Fruit fly (Drosophila melanogaster) whole organism, embryonic: Measurements from ENCODE around the gene RtcB.

Source experiments
- Ada2b ChIP-seq: fragments of 200-800 bp; sonication (Bioruptor generic); IDR thresholded peaks from 2 replicates; pipeline ENCODE4 v1.3.6; 2022; ENCODE audit warnings: missing biosample characterization, missing genetic modification characterization
- CG10147 ChIP-seq: fragments of 200-800 bp; sonication (Bioruptor generic); optimal IDR thresholded peaks from 2 replicates; lab custom pipeline; 2019; ENCODE audit warnings: missing biosample characterization, mild to moderate bottlenecking, missing genetic modification characterization, moderate library complexity
- CG10431 ChIP-seq: fragments of 200-800 bp; sonication (Bioruptor generic); optimal IDR thresholded peaks from 3 replicates; lab custom pipeline; 2018; ENCODE audit warnings: missing biosample characterization, mild to moderate bottlenecking, missing genetic modification characterization
- CG10462 ChIP-seq: fragments of 200-800 bp; sonication (Bioruptor generic); optimal IDR thresholded peaks from 2 replicates; lab custom pipeline; 2016; ENCODE audit warnings: missing biosample characterization, missing genetic modification characterization
- CG11695 ChIP-seq: fragments of 200-800 bp; sonication (Bioruptor generic); IDR thresholded peaks from 3 replicates; pipeline ENCODE4 v1.3.6; 2022; ENCODE audit warnings: missing biosample characterization, missing genetic modification characterization
- CG12071 ChIP-seq: fragments of 200-800 bp; sonication (Bioruptor generic); optimal IDR thresholded peaks from 3 replicates; lab custom pipeline; 2018; ENCODE audit warnings: missing biosample characterization, mild to moderate bottlenecking, missing genetic modification characterization
- CG12155 ChIP-seq: fragments of 200-800 bp; sonication (Bioruptor generic); optimal IDR thresholded peaks from 3 replicates; lab custom pipeline; 2016; ENCODE audit warnings: missing biosample characterization, missing genetic modification characterization
- CG13287 ChIP-seq: fragments of 200-800 bp; sonication (Bioruptor generic); IDR thresholded peaks from 2 replicates; pipeline ENCODE4 v1.3.6; 2022; ENCODE audit warnings: missing biosample characterization, missing genetic modification characterization; ENCODE audit not compliant: partially characterized antibody
- CG1529 ChIP-seq: fragments of 200-800 bp; sonication (Bioruptor generic); optimal IDR thresholded peaks from 3 replicates; lab custom pipeline; 2018; ENCODE audit warnings: missing biosample characterization, missing genetic modification characterization
- CG16815 ChIP-seq: fragments of 200-800 bp; sonication (Bioruptor generic); optimal IDR thresholded peaks from 3 replicates; lab custom pipeline; 2017; ENCODE audit warnings: missing biosample characterization, mild to moderate bottlenecking, missing genetic modification characterization
- CG16863 ChIP-seq: fragments of 200-800 bp; sonication (Bioruptor generic); optimal IDR thresholded peaks from 3 replicates; lab custom pipeline; 2016; ENCODE audit warnings: missing biosample characterization, missing genetic modification characterization
- CG17186 ChIP-seq: fragments of 200-800 bp; sonication (Bioruptor generic); optimal IDR thresholded peaks from 3 replicates; lab custom pipeline; 2017; ENCODE audit warnings: missing biosample characterization, missing genetic modification reagents, missing genetic modification characterization
- CG2678 ChIP-seq: fragments of 200-800 bp; sonication (Bioruptor generic); optimal IDR thresholded peaks from 3 replicates; lab custom pipeline; 2019; ENCODE audit warnings: missing biosample characterization, mild to moderate bottlenecking, missing genetic modification characterization, moderate library complexity
- CG3163 ChIP-seq: fragments of 200-800 bp; sonication (Bioruptor generic); optimal IDR thresholded peaks from 3 replicates; lab custom pipeline; 2016; ENCODE audit warnings: missing biosample characterization, missing genetic modification characterization
- CG33557 ChIP-seq: fragments of 200-800 bp; sonication (Bioruptor generic); optimal IDR thresholded peaks from 2 replicates; lab custom pipeline; 2019; ENCODE audit warnings: missing biosample characterization, mild to moderate bottlenecking, missing genetic modification characterization, moderate library complexity
- CG3847 ChIP-seq: fragments of 200-800 bp; sonication (Bioruptor generic); IDR thresholded peaks from 2 replicates; pipeline ENCODE4 v1.3.6; 2022; ENCODE audit warnings: missing biosample characterization, missing genetic modification characterization
- CG4730 ChIP-seq: fragments of 200-800 bp; sonication (Bioruptor generic); IDR thresholded peaks from 2 replicates; pipeline ENCODE4 v1.3.6; 2022; ENCODE audit warnings: missing biosample characterization, missing genetic modification characterization
- CG5245 ChIP-seq: fragments of 200-800 bp; sonication (Bioruptor generic); optimal IDR thresholded peaks from 3 replicates; lab custom pipeline; 2016; ENCODE audit warnings: missing biosample characterization, missing genetic modification characterization
- CG6254 ChIP-seq: fragments of 200-800 bp; sonication (Bioruptor generic); optimal IDR thresholded peaks from 3 replicates; lab custom pipeline; 2017; ENCODE audit warnings: mild to moderate bottlenecking, missing biosample characterization, missing genetic modification reagents, missing genetic modification characterization
- CG6689 ChIP-seq: fragments of 200-800 bp; sonication (Bioruptor generic); IDR thresholded peaks from 2 replicates; pipeline ENCODE4 v1.3.6; 2022; ENCODE audit warnings: missing biosample characterization, missing genetic modification characterization
- CG7839 ChIP-seq: fragments of 200-800 bp; sonication (Bioruptor generic); optimal IDR thresholded peaks from 3 replicates; lab custom pipeline; 2018; ENCODE audit warnings: missing biosample characterization, mild to moderate bottlenecking, missing genetic modification characterization, moderate library complexity
- CG8765 ChIP-seq: fragments of 200-800 bp; sonication (Bioruptor generic); IDR thresholded peaks from 2 replicates; pipeline ENCODE4 v1.3.6; 2022; ENCODE audit warnings: missing biosample characterization, missing genetic modification characterization
- CkIIα-i1 ChIP-seq: fragments of 200-800 bp; sonication (Bioruptor generic); IDR thresholded peaks from 2 replicates; pipeline ENCODE4 v1.3.6; 2022; ENCODE audit warnings: missing biosample characterization, missing genetic modification characterization
- Dad ChIP-seq: fragments of 200-800 bp; sonication (Bioruptor generic); optimal IDR thresholded peaks from 3 replicates; lab custom pipeline; 2016; ENCODE audit warnings: missing biosample characterization, missing genetic modification characterization
- Dip2 ChIP-seq: fragments of 200-800 bp; sonication (Bioruptor generic); IDR thresholded peaks from 2 replicates; pipeline ENCODE4 v1.3.6; 2022; ENCODE audit warnings: missing biosample characterization, missing genetic modification characterization
- Dll ChIP-seq: fragments of 200-800 bp; sonication (Bioruptor generic); IDR thresholded peaks from 4 replicates; pipeline ENCODE4 v1.3.6; 2022; ENCODE audit warnings: missing biosample characterization, missing genetic modification characterization; ENCODE audit not compliant: partially characterized antibody
- Dref ChIP-seq: fragments of 200-800 bp; sonication (Bioruptor generic); IDR thresholded peaks from 2 replicates; pipeline ENCODE4 v1.3.6; 2022; ENCODE audit warnings: missing biosample characterization, missing genetic modification characterization
- E2f1 ChIP-seq: fragments of 200-800 bp; sonication (Bioruptor generic); IDR thresholded peaks from 2 replicates; pipeline ENCODE4 v1.3.6; 2022; ENCODE audit warnings: missing biosample characterization, missing genetic modification characterization
- E2f2 ChIP-seq: fragments of 200-800 bp; sonication (Bioruptor generic); IDR thresholded peaks from 2 replicates; pipeline ENCODE4 v1.3.6; 2022; ENCODE audit warnings: missing biosample characterization, missing genetic modification characterization
- Gsc ChIP-seq: fragments of 200-800 bp; sonication (Bioruptor generic); IDR thresholded peaks from 2 replicates; pipeline ENCODE4 v1.3.6; 2022; ENCODE audit warnings: missing biosample characterization, missing genetic modification characterization
- HLHmδ ChIP-seq: fragments of 200-800 bp; sonication (Bioruptor generic); optimal IDR thresholded peaks from 2 replicates; lab custom pipeline; 2018; ENCODE audit warnings: missing biosample characterization, mild to moderate bottlenecking, missing genetic modification characterization, moderate library complexity
- HmgZ ChIP-seq: fragments of 200-800 bp; sonication (Bioruptor generic); optimal IDR thresholded peaks from 2 replicates; lab custom pipeline; 2018; ENCODE audit warnings: missing biosample characterization, mild to moderate bottlenecking, missing genetic modification characterization
- Jarid2 ChIP-seq: fragments of 200-800 bp; sonication (Bioruptor generic); optimal IDR thresholded peaks from 3 replicates; lab custom pipeline; 2017; ENCODE audit warnings: mild to moderate bottlenecking, missing biosample characterization, missing genetic modification reagents, missing genetic modification characterization
- Myb ChIP-seq: fragments of 200-800 bp; sonication (Bioruptor generic); optimal IDR thresholded peaks from 2 replicates; lab custom pipeline; 2016; ENCODE audit warnings: missing biosample characterization, missing genetic modification characterization
- NC2α ChIP-seq: fragments of 200-800 bp; sonication (Bioruptor generic); optimal IDR thresholded peaks from 2 replicates; lab custom pipeline; 2016; ENCODE audit warnings: missing biosample characterization, missing genetic modification characterization
- NK7.1 ChIP-seq: fragments of 200-800 bp; sonication (Bioruptor generic); optimal IDR thresholded peaks from 3 replicates; lab custom pipeline; 2016; ENCODE audit warnings: missing biosample characterization, missing genetic modification characterization
- Side ChIP-seq: fragments of 200-800 bp; sonication (Bioruptor generic); optimal IDR thresholded peaks from 2 replicates; lab custom pipeline; 2016; ENCODE audit warnings: missing biosample characterization, missing genetic modification characterization
- Spps ChIP-seq: fragments of 200-800 bp; sonication (Bioruptor generic); optimal IDR thresholded peaks from 2 replicates; lab custom pipeline; 2018; ENCODE audit warnings: missing biosample characterization, mild to moderate bottlenecking, missing genetic modification characterization
- Xbp1 ChIP-seq: fragments of 200-800 bp; sonication (Bioruptor generic); optimal IDR thresholded peaks from 3 replicates; lab custom pipeline; 2016; ENCODE audit warnings: missing biosample characterization, mild to moderate bottlenecking, missing genetic modification characterization
- bigmax ChIP-seq: fragments of 200-800 bp; sonication (Bioruptor generic); optimal IDR thresholded peaks from 2 replicates; lab custom pipeline; 2018; ENCODE audit warnings: missing biosample characterization, mild to moderate bottlenecking, missing genetic modification characterization
- btn ChIP-seq: fragments of 200-800 bp; sonication (Bioruptor generic); optimal IDR thresholded peaks from 2 replicates; lab custom pipeline; 2016; ENCODE audit warnings: missing biosample characterization, missing genetic modification characterization
- cwo ChIP-seq: fragments of 200-800 bp; sonication (Bioruptor generic); optimal IDR thresholded peaks from 3 replicates; lab custom pipeline; 2017; ENCODE audit warnings: missing biosample characterization, missing genetic modification characterization, mild to moderate bottlenecking, moderate library complexity, missing genetic modification reagents
- dimm ChIP-seq: fragments of 200-800 bp; sonication (Bioruptor generic); IDR thresholded peaks from 2 replicates; pipeline ENCODE4 v1.3.6; 2022; ENCODE audit warnings: missing biosample characterization, missing genetic modification characterization
- eyg ChIP-seq: fragments of 200-800 bp; sonication (Bioruptor generic); optimal IDR thresholded peaks from 3 replicates; lab custom pipeline; 2016; ENCODE audit warnings: missing biosample characterization, missing genetic modification characterization
- fd102C ChIP-seq: fragments of 200-800 bp; sonication (Bioruptor generic); optimal IDR thresholded peaks from 2 replicates; lab custom pipeline; 2018; ENCODE audit warnings: missing biosample characterization, mild to moderate bottlenecking, missing genetic modification characterization, moderate library complexity
- jigr1 ChIP-seq: fragments of 200-800 bp; sonication (Bioruptor generic); IDR thresholded peaks from 3 replicates; pipeline ENCODE4 v1.3.6; 2022; ENCODE audit warnings: missing biosample characterization, missing genetic modification characterization
- jumu ChIP-seq: fragments of 200-800 bp; sonication (Bioruptor generic); optimal IDR thresholded peaks from 3 replicates; lab custom pipeline; 2016; ENCODE audit warnings: missing biosample characterization, missing genetic modification characterization
- lola ChIP-seq, 3 experiments: fragments of >200 bp in 2 of 3; fragments of 200-800 bp in 1 of 3; sonication (Bioruptor generic) in 1 of 3; optimal IDR thresholded peaks; 2 replicates each; lab custom pipeline; 2017 to 2019; ENCODE audit warnings: missing biosample characterization in 3 of 3, missing genetic modification characterization in 3 of 3, mild to moderate bottlenecking in 1 of 3, moderate library complexity in 1 of 3
- run ChIP-seq: fragments of 200-800 bp; sonication (Bioruptor generic); optimal IDR thresholded peaks from 3 replicates; lab custom pipeline; 2018; ENCODE audit warnings: missing biosample characterization, mild to moderate bottlenecking, missing genetic modification characterization
- salm ChIP-seq: fragments of 200-800 bp; sonication (Bioruptor generic); optimal IDR thresholded peaks from 2 replicates; lab custom pipeline; 2018; ENCODE audit warnings: missing biosample characterization, mild to moderate bottlenecking, missing genetic modification characterization
- tgo ChIP-seq: fragments of 200-800 bp; sonication (Bioruptor generic); IDR thresholded peaks from 3 replicates; pipeline ENCODE4 v1.3.6; 2022; ENCODE audit warnings: missing biosample characterization, missing genetic modification characterization
- usp ChIP-seq: fragments of >200 bp; optimal IDR thresholded peaks from 2 replicates; lab custom pipeline; 2017; ENCODE audit warnings: missing biosample characterization, missing genetic modification characterization

RtcB gene

dm6 chr2L:19426330-19426781 lies 4.1 kb upstream of the RtcB start, which contains the start of gene Pax (continued):
- TF ChIP-seq CG3163 (GFP tag; lab: Kevin White, UChicago) = no peak
- no peak for TF ChIP-seq Jarid2 (GFP tag; lab: Kevin White, UChicago)
- no peak for TF ChIP-seq CG7839 (tag; lab: Kevin White, UChicago)
- TF ChIP-seq fd102C (GFP tag; lab: Kevin White, UChicago) = no peak
- no peak for TF ChIP-seq E2f1
- TF ChIP-seq CG17186 (GFP tag; lab: Kevin White, UChicago) = peak; percentile 27
- no peak for TF ChIP-seq run
- peak; percentile 98 for TF ChIP-seq CG13287
- no peak for TF ChIP-seq CG6689 (GFP tag; lab: Robert Waterston, UW)
- TF ChIP-seq CG6254 = no peak
- no peak for TF ChIP-seq CG1529 (GFP tag; lab: Kevin White, UChicago)
- TF ChIP-seq Side (GFP tag; lab: Kevin White, UChicago) = no peak
- TF ChIP-seq dimm = no peak
- no peak for TF ChIP-seq Gsc (GFP tag; lab: Robert Waterston, UW)
- no peak for TF ChIP-seq btn
- no peak for TF ChIP-seq CG16815
- TF ChIP-seq HLHmδ (GFP tag; lab: Kevin White, UChicago) = no peak
- TF ChIP-seq Xbp1 (GFP tag; lab: Kevin White, UChicago) = no peak
- TF ChIP-seq CG3847 (GFP tag; lab: Robert Waterston, UW) = no peak
- no peak for TF ChIP-seq NC2α (GFP tag; lab: Kevin White, UChicago)
- TF ChIP-seq CG12155 (GFP tag; lab: Kevin White, UChicago) = no peak
- no peak for TF ChIP-seq jumu (GFP tag; lab: Kevin White, UChicago)
- TF ChIP-seq E2f2 = peak; percentile 76
- TF ChIP-seq Spps (tag; lab: Kevin White, UChicago) = no peak
- TF ChIP-seq CG8765 = no peak
- TF ChIP-seq lola (GFP tag; optimal IDR thresholded peaks at IDR 0.05; lab: Kevin White, UChicago) = no peak
- TF ChIP-seq CG11695 (GFP tag; lab: Robert Waterston, UW) = no peak
- TF ChIP-seq Myb (GFP tag; lab: Kevin White, UChicago) = peak; percentile 96
- no peak for TF ChIP-seq CG5245
- no peak for TF ChIP-seq salm (tag; lab: Kevin White, UChicago)
- TF ChIP-seq bigmax (GFP tag; lab: Kevin White, UChicago) = no peak
- TF ChIP-seq CG16863 (GFP tag; lab: Kevin White, UChicago) = no peak
- peak; percentile 99 for TF ChIP-seq Dll
- TF ChIP-seq eyg (GFP tag; lab: Kevin White, UChicago) = no peak
- no peak for TF ChIP-seq tgo (GFP tag; lab: Robert Waterston, UW)
- no peak for TF ChIP-seq CG10462 (GFP tag; lab: Kevin White, UChicago)
- no peak for TF ChIP-seq CG10147 (GFP tag; lab: Kevin White, UChicago)
- TF ChIP-seq Dad = no peak
- TF ChIP-seq usp (GFP tag; lab: Kevin White, UChicago) = no peak
- TF ChIP-seq Ada2b = no peak
- no peak for TF ChIP-seq CG10431 (GFP tag; lab: Kevin White, UChicago)
- TF ChIP-seq CG2678 (tag; lab: Kevin White, UChicago) = no peak
- no peak for TF ChIP-seq cwo
- peak; percentile 44 for TF ChIP-seq HmgZ (tag; lab: Kevin White, UChicago)
- TF ChIP-seq CkIIα-i1 (GFP tag; lab: Robert Waterston, UW) = no peak
- TF ChIP-seq Dip2 (GFP tag; lab: Robert Waterston, UW) = no peak
- TF ChIP-seq CG12071 (GFP tag; lab: Kevin White, UChicago) = no peak
- TF ChIP-seq CG4730 (GFP tag; lab: Robert Waterston, UW) = no peak
- TF ChIP-seq Dref (GFP tag; lab: Robert Waterston, UW) = peak; percentile 92
- no peak for TF ChIP-seq NK7.1 (GFP tag; lab: Kevin White, UChicago)
- TF ChIP-seq CG33557 (GFP tag; lab: Kevin White, UChicago) = no peak
- TF ChIP-seq jigr1 (GFP tag; lab: Robert Waterston, UW) = no peak
